Fruit fly (Drosophila melanogaster): ENCODE results near the gene DEF8.

DNA sequence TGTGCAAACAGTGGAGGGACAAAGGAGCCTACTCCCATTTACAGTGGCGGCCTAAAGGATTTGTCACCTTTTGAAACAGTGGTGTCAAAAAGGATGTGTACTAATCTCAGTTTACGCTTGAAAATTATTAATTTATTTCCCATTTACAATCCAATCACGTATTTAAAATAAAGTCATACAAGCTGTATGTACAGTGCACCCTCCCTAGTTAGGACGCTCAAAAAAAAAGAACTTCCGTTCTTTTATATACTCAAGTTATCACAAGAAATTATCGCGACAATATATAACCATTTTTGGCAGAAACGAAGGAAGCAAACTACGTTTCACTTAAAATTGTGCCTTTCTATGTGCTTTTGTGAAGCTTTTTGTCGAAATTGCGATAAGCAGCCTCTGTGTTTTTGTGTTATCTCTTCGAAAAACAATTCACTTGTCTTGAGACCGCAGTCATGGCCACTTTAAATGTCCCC lies 7.3 kb downstream of the DEF8 start:
- TF ChIP-seq CG8478 (optimal IDR thresholded peaks at IDR 0.05) (no peak), usp (GFP tag; optimal IDR thresholded peaks at IDR 0.05) (no peak), pan (optimal IDR thresholded peaks at IDR 0.05) (no peak), Dll (optimal IDR thresholded peaks at IDR 0.05) (no peak)

All from whole organism.